Worm (Caenorhabditis elegans) whole organism, L3 larva: ENCODE results near the gene rmd-2.
A peak's percentile ranks its signal among the peaks of the same experiment; 100 is the strongest.

Experiments
- ZK546.5 ChIP-seq: sonication (generic microtip); optimal IDR thresholded peaks from 2 replicates; lab custom pipeline; 2017; ENCODE audit warnings: missing biosample characterization, missing genetic modification characterization
- aly-2 ChIP-seq: fragments of 150-350 bp; optimal IDR thresholded peaks from 2 replicates; lab custom pipeline; 2014; ENCODE audit warnings: missing biosample characterization, missing genetic modification characterization
- ama-1 ChIP-seq: fragments of 150-350 bp; optimal IDR thresholded peaks from 2 replicates; lab custom pipeline; 2018
- ceh-16 ChIP-seq: sonication (generic microtip); optimal IDR thresholded peaks from 2 replicates; lab custom pipeline; 2017; ENCODE audit warnings: missing biosample characterization, missing genetic modification characterization
- ceh-28 ChIP-seq: fragments of 150-350 bp; optimal IDR thresholded peaks from 2 replicates; lab custom pipeline; 2014; ENCODE audit warnings: missing biosample characterization, missing genetic modification reagents, missing genetic modification characterization
- ceh-9 ChIP-seq: sonication (generic microtip); optimal IDR thresholded peaks from 2 replicates; lab custom pipeline; 2018; ENCODE audit warnings: missing biosample characterization, missing genetic modification characterization
- daf-12 ChIP-seq: fragments of 150-350 bp; optimal IDR thresholded peaks from 2 replicates; lab custom pipeline; 2014; ENCODE audit warnings: missing biosample characterization, missing genetic modification reagents, missing genetic modification characterization
- egl-27 ChIP-seq: sonication (generic microtip); optimal IDR thresholded peaks from 4 replicates; lab custom pipeline; 2017; ENCODE audit warnings: missing biosample characterization, missing genetic modification reagents, missing genetic modification characterization
- egl-5 ChIP-seq: fragments of 150-350 bp; optimal IDR thresholded peaks from 2 replicates; lab custom pipeline; 2017; ENCODE audit warnings: missing biosample characterization, missing genetic modification reagents, missing genetic modification characterization, inconsistent platforms
- elt-2 ChIP-seq: sonication (generic microtip); optimal IDR thresholded peaks from 2 replicates; lab custom pipeline; 2016; ENCODE audit warnings: missing genetic modification reagents, mild to moderate bottlenecking, missing genetic modification characterization, missing compliant biosample characterization
- elt-3 ChIP-seq, 3 experiments: fragments of 150-350 bp in 1 of 3; sonication (generic microtip) in 2 of 3; optimal IDR thresholded peaks; 2 replicates in 2 of 3; 4 replicates in 1 of 3; lab custom pipeline; 2014 to 2017; ENCODE audit warnings: missing biosample characterization in 3 of 3, missing genetic modification characterization in 3 of 3
- eor-1 ChIP-seq, 2 experiments: fragments of 150-350 bp; optimal IDR thresholded peaks; 2 replicates each; lab custom pipeline; 2014 to 2018; ENCODE audit warnings: missing biosample characterization in 2 of 2, missing genetic modification characterization in 2 of 2
- fkh-10 ChIP-seq: sonication (generic microtip); optimal IDR thresholded peaks from 2 replicates; lab custom pipeline; 2017; ENCODE audit warnings: missing biosample characterization, missing genetic modification reagents, missing genetic modification characterization
- fkh-2 ChIP-seq: fragments of 150-350 bp; optimal IDR thresholded peaks from 2 replicates; lab custom pipeline; 2014; ENCODE audit warnings: missing biosample characterization, missing genetic modification reagents, missing genetic modification characterization
- fos-1 ChIP-seq: fragments of 150-350 bp; optimal IDR thresholded peaks from 2 replicates; lab custom pipeline; 2014; ENCODE audit warnings: missing biosample characterization, missing genetic modification characterization
- jun-1 ChIP-seq: fragments of 150-350 bp; optimal IDR thresholded peaks from 2 replicates; lab custom pipeline; 2014; ENCODE audit warnings: missing biosample characterization, missing genetic modification reagents, missing genetic modification characterization
- lin-15B ChIP-seq: fragments of 150-350 bp; optimal IDR thresholded peaks from 2 replicates; lab custom pipeline; 2014; ENCODE audit warnings: missing biosample characterization, missing genetic modification characterization
- lin-39 ChIP-seq: fragments of 150-350 bp; optimal IDR thresholded peaks from 2 replicates; lab custom pipeline; 2018; ENCODE audit warnings: missing biosample characterization, missing genetic modification reagents, missing genetic modification characterization
- lsy-12 ChIP-seq: sonication (generic microtip); optimal IDR thresholded peaks from 2 replicates; lab custom pipeline; 2016; ENCODE audit warnings: mild to moderate bottlenecking, missing genetic modification characterization, missing compliant biosample characterization
- mml-1 ChIP-seq: fragments of 150-350 bp; sonication (generic microtip); optimal IDR thresholded peaks from 3 replicates; lab custom pipeline; 2014; ENCODE audit warnings: missing biosample characterization, missing genetic modification characterization
- nhr-11 ChIP-seq: fragments of 150-350 bp; optimal IDR thresholded peaks from 2 replicates; lab custom pipeline; 2014; ENCODE audit warnings: missing biosample characterization, missing genetic modification characterization
- nhr-12 ChIP-seq: fragments of 150-350 bp; optimal IDR thresholded peaks from 2 replicates; lab custom pipeline; 2014; ENCODE audit warnings: missing biosample characterization, missing genetic modification characterization
- nhr-237 ChIP-seq: fragments of 150-350 bp; optimal IDR thresholded peaks from 2 replicates; lab custom pipeline; 2014; ENCODE audit warnings: missing biosample characterization, missing genetic modification characterization
- nhr-25 ChIP-seq: sonication (generic microtip); optimal IDR thresholded peaks from 2 replicates; lab custom pipeline; 2017; ENCODE audit warnings: missing biosample characterization, missing genetic modification characterization
- nhr-28 ChIP-seq: fragments of 150-350 bp; optimal IDR thresholded peaks from 2 replicates; lab custom pipeline; 2014; ENCODE audit warnings: missing biosample characterization, missing genetic modification characterization
- nhr-67 ChIP-seq: fragments of 150-350 bp; optimal IDR thresholded peaks from 2 replicates; lab custom pipeline; 2014; ENCODE audit warnings: missing biosample characterization, missing genetic modification characterization
- nhr-76 ChIP-seq: fragments of 150-350 bp; sonication (generic microtip); optimal IDR thresholded peaks from 5 replicates; lab custom pipeline; 2014; ENCODE audit warnings: missing biosample characterization, missing genetic modification characterization
- pha-4 ChIP-seq: fragments of 150-350 bp; optimal IDR thresholded peaks from 2 replicates; lab custom pipeline; 2014; ENCODE audit warnings: missing biosample characterization, missing genetic modification reagents, missing genetic modification characterization
- sea-2 ChIP-seq: fragments of 150-350 bp; sonication (generic microtip); optimal IDR thresholded peaks from 4 replicates; lab custom pipeline; 2014; ENCODE audit warnings: missing biosample characterization, missing genetic modification reagents, missing genetic modification characterization
- skn-1 ChIP-seq: fragments of 150-350 bp; optimal IDR thresholded peaks from 2 replicates; lab custom pipeline; 2014; ENCODE audit warnings: missing biosample characterization, missing genetic modification characterization
- snpc-4 ChIP-seq: fragments of 150-350 bp; optimal IDR thresholded peaks from 2 replicates; lab custom pipeline; 2014; ENCODE audit warnings: missing biosample characterization, missing genetic modification characterization
- tbx-2 ChIP-seq: sonication (generic microtip); optimal IDR thresholded peaks from 2 replicates; lab custom pipeline; 2016; ENCODE audit warnings: mild to moderate bottlenecking, missing genetic modification characterization, missing compliant biosample characterization
- ztf-11 ChIP-seq: fragments of 150-350 bp; optimal IDR thresholded peaks from 2 replicates; lab custom pipeline; 2014; ENCODE audit warnings: missing biosample characterization, missing genetic modification characterization

The rmd-2 gene

DNA sequence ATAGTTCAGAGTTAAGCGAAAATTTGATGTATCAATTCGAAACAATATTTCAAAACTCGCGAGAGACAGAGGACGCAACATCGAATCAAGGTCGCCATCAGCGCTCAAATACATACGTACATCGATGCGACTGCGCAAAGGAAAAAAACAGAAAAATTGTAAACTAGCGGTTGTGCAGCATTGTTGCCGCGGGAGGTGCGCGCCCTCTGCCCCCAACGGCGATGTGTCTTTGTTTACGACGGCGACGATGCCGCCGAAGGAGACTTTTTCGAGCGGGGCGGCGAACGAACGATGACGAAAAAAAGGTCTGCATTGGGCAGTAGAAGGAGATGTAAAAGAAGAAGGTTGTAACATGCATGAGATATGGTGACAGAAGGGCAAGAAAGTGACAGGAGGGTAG is 23.2 kb downstream of the rmd-2 start:
- peak; percentile 69 for TF ChIP-seq nhr-25 (tag; lab: Kevin White, UChicago)
- TF ChIP-seq nhr-12 (tag; lab: Kevin White, UChicago), result no peak

DNA sequence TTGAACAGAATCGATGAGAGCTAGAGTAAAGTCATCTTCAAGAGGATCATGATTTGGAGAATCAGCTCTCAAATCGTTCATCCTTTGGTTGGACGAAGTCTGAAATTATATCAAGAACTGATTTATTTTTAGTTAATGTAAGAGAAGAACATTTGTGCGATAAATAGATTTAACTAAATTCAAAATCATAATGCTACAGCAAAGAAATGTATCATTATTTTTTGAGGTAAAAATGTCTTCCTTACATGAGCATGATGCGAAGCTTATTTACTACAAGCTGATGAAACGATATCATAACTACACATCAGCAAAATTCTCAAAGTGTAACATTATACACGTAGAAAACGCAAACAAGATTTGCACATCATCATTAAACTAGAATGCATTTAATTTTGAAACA is 23.7 kb downstream of the rmd-2 start, which contains the start of gene madf-4:
madf-4 (minus strand) TSS at position 101 of the 400 bp plus-strand sequence.
- TF ChIP-seq ZK546.5, result no peak
- TF ChIP-seq jun-1 (tag; lab: Kevin White, UChicago), result no peak
- no peak for TF ChIP-seq fkh-10 (GFP tag; lab: Kevin White, UChicago)

DNA sequence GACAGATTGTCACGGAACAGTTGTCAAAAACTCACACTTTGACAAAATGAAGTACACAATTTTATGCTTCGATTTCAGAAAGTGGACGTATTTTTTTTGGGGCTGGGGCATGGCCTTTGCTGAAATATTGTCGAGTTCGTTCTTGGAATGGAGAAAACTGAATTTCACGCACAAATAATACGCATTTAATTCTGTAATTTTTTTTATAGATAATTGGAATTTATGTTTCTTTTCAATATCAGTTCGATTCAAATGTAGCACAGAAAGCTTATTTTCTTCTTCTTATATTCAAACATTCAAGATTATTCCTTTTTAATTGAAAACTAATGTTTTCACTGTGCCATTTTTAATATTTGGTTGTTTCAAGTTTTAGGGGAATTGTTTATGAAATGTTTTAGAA is 25.7 kb downstream of the rmd-2 start, which contains the start of gene T07C12.10:
T07C12.10 (minus strand) TSS at position 101 of the 400 bp plus-strand sequence.
- no peak for TF ChIP-seq nhr-67 (tag; lab: Kevin White, UChicago)
- TF ChIP-seq aly-2 (tag; lab: Kevin White, UChicago), result no peak

DNA sequence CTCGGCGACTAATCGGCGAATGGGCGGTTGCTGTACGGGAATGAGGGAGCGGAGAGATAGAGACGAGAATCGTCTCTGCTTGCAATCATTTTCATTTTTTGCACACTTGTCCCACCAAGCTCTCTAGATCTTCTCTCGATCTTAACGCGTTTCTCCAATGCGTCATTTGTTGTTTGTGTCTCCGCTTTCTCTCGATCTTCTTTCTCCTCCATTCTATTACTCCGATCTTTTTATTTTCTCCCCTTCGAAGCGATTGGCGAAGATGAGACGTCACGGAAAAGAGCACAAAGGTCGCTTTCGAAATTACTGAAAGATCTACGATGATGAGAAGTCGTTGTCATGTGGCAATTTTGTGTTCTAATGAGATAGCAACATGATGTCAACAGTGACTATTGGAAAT is 27.4 kb downstream of the rmd-2 start:
- TF ChIP-seq aly-2 (tag; lab: Kevin White, UChicago) (no peak), nhr-11 (peak; percentile 37), egl-5 (tag; lab: Kevin White, UChicago) (peak; percentile 22), lsy-12 (tag; lab: Kevin White, UChicago) (no peak), tbx-2 (tag; lab: Kevin White, UChicago) (no peak), ceh-9 (tag; lab: Kevin White, UChicago) (no peak), elt-2 (tag; lab: Kevin White, UChicago) (no peak), nhr-237 (tag; lab: Kevin White, UChicago) (no peak), fkh-10 (GFP tag; lab: Kevin White, UChicago) (no peak), nhr-76 (tag; lab: Kevin White, UChicago) (no peak), lin-39 (tag; lab: Kevin White, UChicago) (no peak), jun-1 (tag; lab: Kevin White, UChicago) (no peak), pha-4 (tag; lab: Kevin White, UChicago) (no peak), eor-1 (tag; optimal IDR thresholded peaks at IDR 0.05; lab: Kevin White, UChicago) (no peak), elt-3 (tag; optimal IDR thresholded peaks at IDR 0.05; lab: Kevin White, UChicago) (no peak)
- TF ChIP-seq, all 47 proteins: peak for 2

DNA sequence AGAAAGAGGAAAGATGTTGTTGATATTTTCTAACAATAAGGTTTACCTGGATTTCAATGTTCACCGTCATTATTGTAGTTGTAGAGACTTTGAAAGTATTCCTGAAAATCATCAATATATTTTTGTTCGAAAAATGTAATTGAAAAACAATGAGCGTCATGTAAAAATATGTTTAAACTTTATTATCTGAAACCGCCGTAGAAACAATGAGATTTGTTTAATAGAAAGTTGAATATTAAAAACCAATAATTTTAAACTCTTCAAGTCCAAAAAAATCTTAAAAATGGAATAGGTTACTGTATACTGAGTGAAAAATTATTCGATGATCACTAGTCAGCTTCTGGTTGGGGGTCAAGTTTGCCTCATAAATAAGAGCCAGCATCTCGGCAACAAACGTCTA is 27.8 kb downstream of the rmd-2 start, which contains the start of gene anmt-3:
anmt-3 (minus strand) TSS at position 101 of the 400 bp plus-strand sequence.
- TF ChIP-seq jun-1 (tag; lab: Kevin White, UChicago) (no peak), ceh-9 (tag; lab: Kevin White, UChicago) (no peak), ceh-16 (tag; lab: Kevin White, UChicago) (no peak), elt-3 (tag; optimal IDR thresholded peaks at IDR 0.05; lab: Kevin White, UChicago) (no peak), elt-2 (tag; lab: Kevin White, UChicago) (no peak), egl-5 (tag; lab: Kevin White, UChicago) (no peak), lin-15B (no peak), ama-1 (lab: Kevin White, UChicago) (no peak), mml-1 (tag; lab: Kevin White, UChicago) (no peak), fos-1 (no peak), sea-2 (no peak)
- TF ChIP-seq, all 47 proteins: peak for 0

DNA sequence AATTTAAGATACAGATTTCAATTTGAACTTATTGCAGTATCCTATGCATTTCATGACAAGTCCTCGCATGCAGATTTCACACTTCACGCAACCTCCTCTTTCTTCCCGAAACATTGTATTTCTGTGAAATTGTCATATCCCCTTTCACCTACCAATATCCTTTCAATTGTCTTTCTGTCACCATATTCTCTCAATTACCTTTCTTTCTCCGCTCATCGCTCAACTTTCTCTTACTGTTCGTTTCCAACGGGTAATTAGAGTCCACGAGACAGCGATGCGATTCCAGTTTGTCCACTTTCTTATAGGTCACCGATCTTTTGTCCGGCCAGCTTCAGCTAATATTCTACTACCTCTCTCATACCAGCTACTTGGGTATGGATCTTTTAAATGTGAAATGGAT is 33.7 kb downstream of the rmd-2 start, which contains the start of gene mam-5:
mam-5 (plus strand) TSS at position 304 of the 400 bp plus-strand sequence.
- TF ChIP-seq jun-1 (tag; lab: Kevin White, UChicago), result no peak
- no peak for TF ChIP-seq skn-1 (tag; lab: Kevin White, UChicago)
- TF ChIP-seq nhr-11, result no peak
- no peak for TF ChIP-seq ztf-11 (tag; lab: Kevin White, UChicago)
- TF ChIP-seq daf-12 (tag; lab: Kevin White, UChicago), result no peak
- no peak for TF ChIP-seq nhr-28 (tag; lab: Kevin White, UChicago)
- no peak for TF ChIP-seq egl-5 (tag; lab: Kevin White, UChicago)
- no peak for TF ChIP-seq snpc-4 (tag; lab: Kevin White, UChicago)
- TF ChIP-seq ceh-28, result no peak
- TF ChIP-seq elt-2 (tag; lab: Kevin White, UChicago), result no peak
- no peak for TF ChIP-seq lin-15B
- no peak for TF ChIP-seq egl-27 (tag; lab: Kevin White, UChicago)
- no peak for TF ChIP-seq lsy-12 (tag; lab: Kevin White, UChicago)
- no peak for TF ChIP-seq fkh-2 (tag; lab: Kevin White, UChicago)
- TF ChIP-seq, all 47 proteins: peak for 0
